Worm (Caenorhabditis elegans): Measurements from ENCODE around the gene F42A10.5.
A peak's percentile ranks its signal among the peaks of the same experiment; 100 is the strongest.

Gene F42A10.5

DNA sequence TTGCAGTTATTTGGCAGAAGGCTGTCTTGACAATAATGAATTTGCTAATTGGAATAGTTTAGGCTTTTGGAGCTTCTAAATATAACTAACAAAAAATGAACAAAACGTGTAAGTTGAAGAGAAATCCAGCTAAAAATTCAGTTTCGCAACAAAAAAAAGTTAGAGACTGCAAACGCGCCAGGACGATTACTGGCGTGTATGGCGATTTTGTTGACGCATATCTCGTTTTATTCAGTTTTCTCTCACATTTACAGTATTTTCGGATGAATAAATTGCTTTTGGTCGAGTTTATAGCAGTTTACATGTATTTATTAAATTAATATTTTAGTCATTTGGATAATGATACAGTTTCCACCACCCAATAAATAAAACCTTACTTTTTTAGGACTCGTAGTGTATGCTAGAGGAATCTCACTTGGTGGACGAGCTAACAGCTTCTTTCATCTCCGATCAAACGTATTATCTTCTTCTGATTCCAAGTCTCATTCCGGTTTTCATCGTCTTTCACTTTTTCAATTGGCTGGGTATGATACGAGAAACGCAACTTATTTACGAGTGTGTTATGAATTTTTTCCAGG lies at the start of gene F42A10.5, which contains the start of gene abcf-3:
Gene F42A10.5 (minus strand): TSS at position 458 of the 578 bp plus-strand sequence.
Gene abcf-3 (plus strand): TSS at position 384 of the 578 bp plus-strand sequence.
- TF ChIP-seq lsy-2 (tag; optimal IDR thresholded peaks at IDR 0.05) (peak; percentile 70), unc-120 (tag; optimal IDR thresholded peaks at IDR 0.05; ENCODE audit: poor library complexity, severe bottlenecking) (no peak), bed-3 (GFP tag; optimal IDR thresholded peaks at IDR 0.05) (no peak), mep-1 (tag; optimal IDR thresholded peaks at IDR 0.05) (peak; percentile 37), sptf-1 (tag; optimal IDR thresholded peaks at IDR 0.05) (peak; percentile 16), pha-4 (tag; optimal IDR thresholded peaks at IDR 0.05) (peak; percentile 38), lin-13 (tag; optimal IDR thresholded peaks at IDR 0.05) (peak; percentile 63), ceh-83 (GFP tag; optimal IDR thresholded peaks at IDR 0.05) (peak; percentile 33), cnd-1 (tag; optimal IDR thresholded peaks at IDR 0.05) (no peak), nhr-237 (tag; optimal IDR thresholded peaks at IDR 0.05) (peak; percentile 16), snpc-4 (tag; optimal IDR thresholded peaks at IDR 0.05) (no peak), nhr-12 (tag; optimal IDR thresholded peaks at IDR 0.05) (no peak)

DNA sequence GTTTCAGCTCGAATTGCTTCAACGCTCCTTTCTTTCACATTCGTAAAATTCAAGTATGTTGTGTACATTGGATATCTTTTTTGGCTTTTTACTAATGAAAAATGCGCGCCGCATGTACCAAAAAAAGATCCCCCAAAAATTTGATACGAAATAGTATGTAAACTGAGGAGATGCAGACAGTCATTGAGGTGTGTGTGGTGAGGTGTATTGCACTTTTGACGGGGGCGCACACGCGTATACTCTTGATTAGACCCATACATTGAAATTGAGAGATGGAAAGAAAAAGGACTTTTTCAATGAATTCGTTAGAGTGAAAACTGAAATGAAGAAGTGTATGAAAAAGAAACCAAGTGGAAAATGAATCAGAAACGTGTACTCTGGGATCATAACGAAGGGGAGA lies 48.1 kb upstream of the F42A10.5 start:
- TF ChIP-seq zip-8 (tag; optimal IDR thresholded peaks at IDR 0.05): no peak
- no peak for TF ChIP-seq ztf-11 (tag; optimal IDR thresholded peaks at IDR 0.05)
- no peak for TF ChIP-seq ceh-39 (tag; optimal IDR thresholded peaks at IDR 0.05)
- TF ChIP-seq unc-120 (tag; optimal IDR thresholded peaks at IDR 0.05; ENCODE audit: poor library complexity, severe bottlenecking): no peak
- no peak for TF ChIP-seq pha-4 (tag; optimal IDR thresholded peaks at IDR 0.05)
- no peak for TF ChIP-seq mep-1 (tag; optimal IDR thresholded peaks at IDR 0.05)
- no peak for TF ChIP-seq ces-1 (GFP tag; optimal IDR thresholded peaks at IDR 0.05)
- TF ChIP-seq nhr-2 (tag; optimal IDR thresholded peaks at IDR 0.05): no peak
- no peak for TF ChIP-seq hlh-1 (tag; optimal IDR thresholded peaks at IDR 0.05)
- TF ChIP-seq lin-13 (tag; optimal IDR thresholded peaks at IDR 0.05): no peak
- TF ChIP-seq mls-2 (tag; optimal IDR thresholded peaks at IDR 0.05): no peak
- no peak for TF ChIP-seq M03D4.4 (tag; optimal IDR thresholded peaks at IDR 0.05)
- TF ChIP-seq blmp-1 (tag; optimal IDR thresholded peaks at IDR 0.05): no peak
- no peak for TF ChIP-seq mab-5 (tag; optimal IDR thresholded peaks at IDR 0.05)
- no peak for TF ChIP-seq tbx-8 (GFP tag; optimal IDR thresholded peaks at IDR 0.05)
- no peak for TF ChIP-seq ham-2 (GFP tag; optimal IDR thresholded peaks at IDR 0.05)

DNA sequence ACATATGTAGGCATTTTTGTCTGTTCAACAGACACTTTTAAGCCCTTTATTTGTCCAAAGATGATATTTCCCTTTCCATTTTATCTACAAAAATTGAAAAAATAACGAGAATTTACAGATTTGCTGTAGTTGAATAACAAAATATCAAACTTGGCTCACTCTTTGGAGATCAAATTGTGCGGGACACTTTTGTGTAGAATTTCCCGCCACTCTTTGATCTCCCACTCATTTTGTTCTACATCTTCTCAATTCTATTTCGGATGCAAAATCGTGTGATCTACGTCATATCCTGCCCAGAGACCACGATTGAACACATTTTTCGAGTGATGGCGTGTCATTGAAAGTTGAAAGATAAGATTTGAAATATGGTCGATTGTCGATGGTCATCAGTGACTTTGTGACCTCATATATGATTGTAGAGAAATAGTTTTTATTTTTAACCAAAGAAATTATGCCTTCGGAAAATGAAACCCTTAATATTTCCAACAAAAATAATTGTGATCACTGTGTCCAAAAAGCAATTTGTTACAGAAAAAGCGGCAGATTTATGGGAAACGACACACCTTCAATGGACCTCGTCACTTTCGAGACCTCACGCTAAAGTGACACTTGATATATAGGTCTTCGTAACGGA lies 43.7 kb upstream of the F42A10.5 start, which contains the start of gene hot-4:
Gene hot-4 (plus strand): TSS at position 584 of the 634 bp plus-strand sequence.
- TF ChIP-seq nhr-2 (tag; optimal IDR thresholded peaks at IDR 0.05) (no peak), unc-62 (GFP tag; optimal IDR thresholded peaks at IDR 0.05) (no peak), cnd-1 (tag; optimal IDR thresholded peaks at IDR 0.05) (no peak), lsy-2 (tag; optimal IDR thresholded peaks at IDR 0.05) (no peak), ceh-43 (GFP tag; optimal IDR thresholded peaks at IDR 0.05) (no peak), ceh-83 (GFP tag; optimal IDR thresholded peaks at IDR 0.05) (no peak), nhr-237 (tag; optimal IDR thresholded peaks at IDR 0.05) (no peak), lin-13 (tag; optimal IDR thresholded peaks at IDR 0.05) (no peak), ham-2 (GFP tag; optimal IDR thresholded peaks at IDR 0.05) (no peak), sem-2 (GFP tag; optimal IDR thresholded peaks at IDR 0.05) (no peak), nhr-28 (tag; optimal IDR thresholded peaks at IDR 0.05) (no peak)

DNA sequence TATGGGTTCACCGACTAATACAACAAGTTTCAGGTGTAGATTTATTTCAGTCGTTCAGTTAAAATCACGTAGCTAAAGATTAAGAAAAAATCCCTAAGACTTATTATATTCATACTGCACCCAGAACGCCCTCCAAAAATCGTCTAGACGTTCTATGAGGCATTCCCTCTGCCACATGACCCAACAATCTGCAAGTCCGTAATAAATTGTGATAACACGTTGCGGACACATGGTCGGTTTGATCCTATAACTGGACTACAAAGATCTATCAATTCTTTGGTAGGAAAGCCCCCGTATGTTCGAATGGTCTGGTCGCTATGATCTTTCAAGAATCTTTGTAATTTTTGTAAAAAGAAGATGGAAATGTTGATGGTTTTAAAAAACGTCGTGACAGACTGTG lies 42.7 kb upstream of the F42A10.5 start:
- TF ChIP-seq sptf-1 (tag; optimal IDR thresholded peaks at IDR 0.05): no peak
- TF ChIP-seq unc-62 (GFP tag; optimal IDR thresholded peaks at IDR 0.05): no peak
- TF ChIP-seq elt-1 (tag; optimal IDR thresholded peaks at IDR 0.05; ENCODE audit: borderline replicate concordance, insufficient read depth): no peak
- no peak for TF ChIP-seq bed-3 (GFP tag; optimal IDR thresholded peaks at IDR 0.05)
- TF ChIP-seq flh-1 (GFP tag; optimal IDR thresholded peaks at IDR 0.05): no peak
- TF ChIP-seq ceh-39 (tag; optimal IDR thresholded peaks at IDR 0.05): no peak
- TF ChIP-seq ceh-43 (GFP tag; optimal IDR thresholded peaks at IDR 0.05): no peak
- TF ChIP-seq unc-39 (tag; optimal IDR thresholded peaks at IDR 0.05): no peak
- TF ChIP-seq lin-32 (GFP tag; optimal IDR thresholded peaks at IDR 0.05): no peak
- TF ChIP-seq ceh-83 (GFP tag; optimal IDR thresholded peaks at IDR 0.05): no peak
- TF ChIP-seq nhr-28 (tag; optimal IDR thresholded peaks at IDR 0.05): no peak
- TF ChIP-seq hlh-1 (tag; optimal IDR thresholded peaks at IDR 0.05): no peak
- TF ChIP-seq ces-1 (GFP tag; optimal IDR thresholded peaks at IDR 0.05): no peak
- TF ChIP-seq zip-8 (tag; optimal IDR thresholded peaks at IDR 0.05): no peak
- no peak for TF ChIP-seq elt-3 (tag; optimal IDR thresholded peaks at IDR 0.05)
- TF ChIP-seq mab-5 (tag; optimal IDR thresholded peaks at IDR 0.05): no peak
- no peak for TF ChIP-seq blmp-1 (tag; optimal IDR thresholded peaks at IDR 0.05)
